Worm (Caenorhabditis elegans) whole organism, L4 larva: ENCODE results near the gene col-176.

Source experiments
- Y105C5A.15 ChIP-seq: fragments of 200-800 bp; sonication (Bioruptor generic); IDR thresholded peaks from 2 replicates; pipeline ENCODE4 v1.3.6; 2022; ENCODE audit warnings: missing genetic modification characterization, missing compliant biosample characterization
- Y48G9A.11 ChIP-seq: fragments of 200-800 bp; sonication (Bioruptor generic); IDR thresholded peaks from 2 replicates; pipeline ENCODE4 v1.3.6; 2022; ENCODE audit warnings: missing genetic modification reagents, missing genetic modification characterization, missing compliant biosample characterization
- ceh-20 ChIP-seq: fragments of 200-800 bp; sonication (Bioruptor generic); IDR thresholded peaks from 2 replicates; pipeline ENCODE4 v1.3.6; 2022; ENCODE audit warnings: missing genetic modification reagents, missing genetic modification characterization, missing compliant biosample characterization
- fkh-10 ChIP-seq: fragments of 150-350 bp; optimal IDR thresholded peaks from 2 replicates; lab custom pipeline; 2014; ENCODE audit warnings: missing biosample characterization, missing genetic modification reagents, missing genetic modification characterization
- fos-1 ChIP-seq: fragments of 150-350 bp; optimal IDR thresholded peaks from 2 replicates; lab custom pipeline; 2014; ENCODE audit warnings: missing biosample characterization, missing genetic modification characterization
- lsy-2 ChIP-seq, 2 experiments: fragments of 150-350 bp in 1 of 2; sonication (generic microtip) in 1 of 2; optimal IDR thresholded peaks; 2 replicates each; lab custom pipeline; 2014 to 2017; ENCODE audit warnings: missing biosample characterization in 2 of 2, missing genetic modification characterization in 2 of 2
- mdl-1 ChIP-seq, 2 experiments: fragments of 150-350 bp in 1 of 2; sonication (generic microtip) in 1 of 2; optimal IDR thresholded peaks; 2 replicates each; lab custom pipeline; 2014 to 2017; ENCODE audit warnings: missing biosample characterization in 2 of 2, missing genetic modification characterization in 2 of 2
- nhr-102 ChIP-seq: sonication (generic microtip); optimal IDR thresholded peaks from 2 replicates; lab custom pipeline; 2016; ENCODE audit warnings: mild to moderate bottlenecking, missing genetic modification characterization, moderate library complexity, missing compliant biosample characterization
- nhr-237 ChIP-seq: sonication (generic microtip); optimal IDR thresholded peaks from 2 replicates; lab custom pipeline; 2017; ENCODE audit warnings: missing biosample characterization, missing genetic modification characterization
- snpc-4 ChIP-seq: fragments of 150-350 bp; optimal IDR thresholded peaks from 2 replicates; lab custom pipeline; 2014; ENCODE audit warnings: missing biosample characterization, missing genetic modification characterization
- tra-1 ChIP-seq: fragments of 200-800 bp; sonication (Bioruptor generic); IDR thresholded peaks from 2 replicates; pipeline ENCODE4 v1.3.6; 2022; ENCODE audit warnings: missing genetic modification reagents, missing genetic modification characterization, missing compliant biosample characterization
- zag-1 ChIP-seq: fragments of 150-350 bp; optimal IDR thresholded peaks from 2 replicates; lab custom pipeline; 2014; ENCODE audit warnings: missing biosample characterization, missing genetic modification characterization

- TF ChIP-seq ceh-20 (no peak), fkh-10 (GFP tag; lab: Kevin White, UChicago) (no peak), zag-1 (no peak), tra-1 (GFP tag; lab: Robert Waterston, UW) (no peak), Y105C5A.15 (GFP tag; lab: Robert Waterston, UW) (no peak), nhr-237 (no peak), Y48G9A.11 (GFP tag; lab: Robert Waterston, UW) (no peak), mdl-1 (tag; optimal IDR thresholded peaks at IDR 0.05; lab: Kevin White, UChicago) (no peak), snpc-4 (no peak), nhr-102 (tag; lab: Kevin White, UChicago) (no peak), fos-1 (tag; lab: Kevin White, UChicago) (no peak), lsy-2 (tag; optimal IDR thresholded peaks at IDR 0.05; lab: Kevin White, UChicago) (no peak)
These were observed 30.1 kb upstream of the col-176 start, which contains the start of gene ZC374.2 for ce11 chrX:10047325-10047724.
